Fruit fly (Drosophila melanogaster): ENCODE data around the gene CG31274.

DNA sequence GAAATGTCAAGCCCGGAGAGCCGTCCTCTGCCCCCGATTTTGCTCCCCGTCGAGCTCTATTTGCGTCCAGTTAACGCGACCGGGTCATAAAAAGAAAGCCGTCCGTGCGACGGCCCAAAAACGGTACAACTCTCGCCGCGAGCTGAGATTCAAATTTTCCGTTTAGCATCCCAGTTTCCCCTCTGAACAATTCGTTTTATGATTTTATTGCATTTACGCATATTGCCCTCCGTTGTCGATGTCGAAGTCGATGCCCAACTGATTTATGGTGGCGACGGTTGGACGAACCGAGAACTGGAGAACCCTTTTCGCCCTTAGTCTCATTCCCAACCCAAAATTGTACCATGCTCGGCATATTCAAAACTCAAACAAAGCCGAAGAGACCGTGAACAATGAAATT is 41.4 kb upstream of the CG31274 start:
- no peak for TF ChIP-seq CG18262 (tag; optimal IDR thresholded peaks at IDR 0.05)
- no peak for TF ChIP-seq Optix (GFP tag; IDR thresholded peaks at IDR 0.05)
- no peak for TF ChIP-seq pb (GFP tag; optimal IDR thresholded peaks at IDR 0.05)
- no peak for TF ChIP-seq CG10366 (GFP tag; IDR thresholded peaks at IDR 0.05)
